Fruit fly (Drosophila melanogaster) whole organism, embryonic: ENCODE measurements around the gene Usp14.
A peak's percentile ranks its signal among the peaks of the same experiment; 100 is the strongest.

Experiments
- Bgb ChIP-seq: fragments of 200-800 bp; sonication (Bioruptor generic); IDR thresholded peaks from 2 replicates; pipeline ENCODE4 v1.3.6; 2022; ENCODE audit warnings: missing biosample characterization, missing genetic modification characterization; ENCODE audit not compliant: partially characterized antibody
- CG10147 ChIP-seq: fragments of 200-800 bp; sonication (Bioruptor generic); optimal IDR thresholded peaks from 2 replicates; lab custom pipeline; 2019; ENCODE audit warnings: missing biosample characterization, mild to moderate bottlenecking, missing genetic modification characterization, moderate library complexity
- CG11560 ChIP-seq: fragments of 200-800 bp; sonication (Bioruptor generic); IDR thresholded peaks from 3 replicates; pipeline ENCODE4 v1.3.6; 2022; ENCODE audit warnings: missing biosample characterization, missing genetic modification characterization
- CG12299 ChIP-seq: fragments of 200-800 bp; sonication (Bioruptor generic); optimal IDR thresholded peaks from 2 replicates; lab custom pipeline; 2018; ENCODE audit warnings: missing biosample characterization, mild to moderate bottlenecking, missing genetic modification characterization
- CG12659 ChIP-seq: fragments of 200-800 bp; sonication (Bioruptor generic); optimal IDR thresholded peaks from 3 replicates; lab custom pipeline; 2017; ENCODE audit warnings: mild to moderate bottlenecking, missing biosample characterization, missing genetic modification reagents, missing genetic modification characterization
- CG12744 ChIP-seq: fragments of 200-800 bp; sonication (Bioruptor generic); optimal IDR thresholded peaks from 2 replicates; lab custom pipeline; 2016; ENCODE audit warnings: missing biosample characterization, missing genetic modification characterization
- CG12942 ChIP-seq: fragments of 200-800 bp; sonication (Bioruptor generic); optimal IDR thresholded peaks from 3 replicates; lab custom pipeline; 2016; ENCODE audit warnings: missing biosample characterization, missing genetic modification characterization
- CG15269 ChIP-seq: fragments of 200-800 bp; sonication (Bioruptor generic); optimal IDR thresholded peaks from 2 replicates; lab custom pipeline; 2018; ENCODE audit warnings: missing biosample characterization, mild to moderate bottlenecking, missing genetic modification characterization, moderate library complexity
- CG15514 ChIP-seq: fragments of 200-800 bp; sonication (Bioruptor generic); optimal IDR thresholded peaks from 3 replicates; lab custom pipeline; 2017; ENCODE audit warnings: missing biosample characterization, missing genetic modification characterization, mild to moderate bottlenecking, moderate library complexity, missing genetic modification reagents
- CG15696 ChIP-seq: fragments of 200-800 bp; sonication (Bioruptor generic); optimal IDR thresholded peaks from 2 replicates; lab custom pipeline; 2019; ENCODE audit warnings: missing biosample characterization, mild to moderate bottlenecking, missing genetic modification characterization, moderate library complexity
- CG1602 ChIP-seq: fragments of 200-800 bp; sonication (Bioruptor generic); optimal IDR thresholded peaks from 3 replicates; lab custom pipeline; 2016; ENCODE audit warnings: missing biosample characterization, missing genetic modification characterization
- CG18262 ChIP-seq: fragments of 200-800 bp; optimal IDR thresholded peaks from 3 replicates; lab custom pipeline; 2019; ENCODE audit warnings: missing biosample characterization, mild to moderate bottlenecking, missing genetic modification characterization, moderate library complexity
- CG1832 ChIP-seq: fragments of 200-800 bp; sonication (Bioruptor generic); optimal IDR thresholded peaks from 2 replicates; lab custom pipeline; 2017; ENCODE audit warnings: missing biosample characterization, mild to moderate bottlenecking, missing genetic modification characterization, inconsistent platforms
- CG18619 ChIP-seq: fragments of 200-800 bp; sonication (Bioruptor generic); optimal IDR thresholded peaks from 3 replicates; lab custom pipeline; 2017; ENCODE audit warnings: missing biosample characterization, mild to moderate bottlenecking, missing genetic modification characterization
- CG2202 ChIP-seq: fragments of 200-800 bp; sonication (Bioruptor generic); optimal IDR thresholded peaks from 2 replicates; lab custom pipeline; 2018; ENCODE audit warnings: missing biosample characterization, mild to moderate bottlenecking, missing genetic modification characterization
- CG31441 ChIP-seq: fragments of 200-800 bp; sonication (Bioruptor generic); IDR thresholded peaks from 2 replicates; pipeline ENCODE4 v1.3.6; 2022; ENCODE audit warnings: missing biosample characterization, missing genetic modification characterization
- CG3163 ChIP-seq: fragments of 200-800 bp; sonication (Bioruptor generic); optimal IDR thresholded peaks from 3 replicates; lab custom pipeline; 2016; ENCODE audit warnings: missing biosample characterization, missing genetic modification characterization
- CG42726 ChIP-seq: fragments of 200-800 bp; sonication (Bioruptor generic); IDR thresholded peaks from 2 replicates; pipeline ENCODE4 v1.3.6; 2022; ENCODE audit warnings: missing biosample characterization, missing genetic modification characterization; ENCODE audit not compliant: partially characterized antibody
- CG4360 ChIP-seq: fragments of 200-800 bp; sonication (Bioruptor generic); IDR thresholded peaks from 2 replicates; pipeline ENCODE4 v1.3.6; 2022; ENCODE audit warnings: missing biosample characterization, missing genetic modification characterization
- CG4707 ChIP-seq: fragments of 200-800 bp; sonication (Bioruptor generic); optimal IDR thresholded peaks from 2 replicates; lab custom pipeline; 2018; ENCODE audit warnings: missing biosample characterization, mild to moderate bottlenecking, missing genetic modification characterization, moderate library complexity
- CG6854 ChIP-seq: fragments of 200-800 bp; sonication (Bioruptor generic); optimal IDR thresholded peaks from 3 replicates; lab custom pipeline; 2017; ENCODE audit warnings: missing biosample characterization, mild to moderate bottlenecking, missing genetic modification characterization
- ERR ChIP-seq: fragments of 200-800 bp; sonication (Bioruptor generic); optimal IDR thresholded peaks from 2 replicates; lab custom pipeline; 2016; ENCODE audit warnings: missing biosample characterization, missing genetic modification characterization
- Elba2 ChIP-seq: fragments of 200-800 bp; sonication (Bioruptor generic); optimal IDR thresholded peaks from 3 replicates; lab custom pipeline; 2016; ENCODE audit warnings: missing biosample characterization, missing genetic modification characterization
- HHEX ChIP-seq: fragments of 200-800 bp; sonication (Bioruptor generic); optimal IDR thresholded peaks from 3 replicates; lab custom pipeline; 2017; ENCODE audit warnings: missing biosample characterization, mild to moderate bottlenecking, missing genetic modification characterization, missing genetic modification reagents
- Hr78 ChIP-seq, 2 experiments: fragments of 200-800 bp in 1 of 2; fragments of >200 bp in 1 of 2; sonication (Bioruptor generic) in 1 of 2; optimal IDR thresholded peaks; 2 replicates each; lab custom pipeline; 2017 to 2019; ENCODE audit warnings: missing biosample characterization in 2 of 2, missing genetic modification characterization in 2 of 2, mild to moderate bottlenecking in 1 of 2, moderate library complexity in 1 of 2
- Hsf ChIP-seq: fragments of 200-800 bp; sonication (Bioruptor generic); optimal IDR thresholded peaks from 3 replicates; lab custom pipeline; 2016; ENCODE audit warnings: missing biosample characterization, missing genetic modification characterization
- Kr ChIP-seq: fragments of 200-800 bp; sonication (Bioruptor generic); optimal IDR thresholded peaks from 2 replicates; lab custom pipeline; 2017; ENCODE audit warnings: missing biosample characterization, mild to moderate bottlenecking, missing genetic modification characterization
- Lpt ChIP-seq: fragments of >200 bp; optimal IDR thresholded peaks from 2 replicates; lab custom pipeline; 2018; ENCODE audit warnings: missing biosample characterization, missing genetic modification characterization
- Mes4 ChIP-seq: fragments of 200-800 bp; sonication (Bioruptor generic); optimal IDR thresholded peaks from 2 replicates; lab custom pipeline; 2016; ENCODE audit warnings: missing biosample characterization, missing genetic modification characterization
- NC2α ChIP-seq: fragments of 200-800 bp; sonication (Bioruptor generic); optimal IDR thresholded peaks from 2 replicates; lab custom pipeline; 2016; ENCODE audit warnings: missing biosample characterization, missing genetic modification characterization
- Sin3A ChIP-seq: fragments of >200 bp; optimal IDR thresholded peaks from 2 replicates; lab custom pipeline; 2018
- Xbp1 ChIP-seq: fragments of 200-800 bp; sonication (Bioruptor generic); optimal IDR thresholded peaks from 3 replicates; lab custom pipeline; 2016; ENCODE audit warnings: missing biosample characterization, mild to moderate bottlenecking, missing genetic modification characterization
- abd-A ChIP-seq: fragments of 200-800 bp; sonication (Bioruptor generic); optimal IDR thresholded peaks from 3 replicates; lab custom pipeline; 2019; ENCODE audit warnings: missing biosample characterization, mild to moderate bottlenecking, missing genetic modification characterization, moderate library complexity
- aop ChIP-seq: fragments of 200-800 bp; sonication (Bioruptor generic); IDR thresholded peaks from 2 replicates; pipeline ENCODE4 v1.3.6; 2022; ENCODE audit warnings: missing biosample characterization, missing genetic modification characterization
- az2 ChIP-seq: fragments of 200-800 bp; sonication (Bioruptor generic); optimal IDR thresholded peaks from 3 replicates; lab custom pipeline; 2016; ENCODE audit warnings: missing biosample characterization, missing genetic modification characterization
- bsh ChIP-seq, 2 experiments: fragments of 200-800 bp; sonication (Bioruptor generic); optimal IDR thresholded peaks; 2 replicates each; lab custom pipeline; 2017 to 2018; ENCODE audit warnings: mild to moderate bottlenecking in 2 of 2, missing biosample characterization in 2 of 2, missing genetic modification characterization in 2 of 2, moderate library complexity in 1 of 2
- caup ChIP-seq: fragments of 200-800 bp; sonication (Bioruptor generic); optimal IDR thresholded peaks from 3 replicates; lab custom pipeline; 2017; ENCODE audit warnings: missing biosample characterization, mild to moderate bottlenecking, missing genetic modification characterization, moderate library complexity; ENCODE audit not compliant: severe bottlenecking
- croc ChIP-seq: fragments of 200-800 bp; sonication (Bioruptor generic); conservative IDR thresholded peaks from 3 replicates; pipeline ENCODE4 v1.3.6; 2022; ENCODE audit warnings: missing biosample characterization, missing genetic modification characterization
- esg ChIP-seq: fragments of 200-800 bp; sonication (Bioruptor generic); conservative IDR thresholded peaks from 2 replicates; pipeline ENCODE4 v1.3.6; 2022; ENCODE audit warnings: missing biosample characterization, missing genetic modification characterization
- ewg ChIP-seq: fragments of 200-800 bp; sonication (Bioruptor generic); optimal IDR thresholded peaks from 3 replicates; lab custom pipeline; 2017; ENCODE audit warnings: mild to moderate bottlenecking, missing biosample characterization, missing genetic modification reagents, missing genetic modification characterization
- gcm2 ChIP-seq: fragments of 200-800 bp; sonication (Bioruptor generic); optimal IDR thresholded peaks from 2 replicates; lab custom pipeline; 2016; ENCODE audit warnings: missing biosample characterization, missing genetic modification characterization
- inv ChIP-seq: fragments of 200-800 bp; sonication (Bioruptor generic); IDR thresholded peaks from 2 replicates; pipeline ENCODE4 v1.3.6; 2022; ENCODE audit warnings: missing biosample characterization, missing genetic modification characterization; ENCODE audit not compliant: partially characterized antibody
- lab ChIP-seq: fragments of 200-800 bp; sonication (Bioruptor generic); optimal IDR thresholded peaks from 3 replicates; lab custom pipeline; 2017; ENCODE audit warnings: missing biosample characterization, missing genetic modification characterization, mild to moderate bottlenecking, moderate library complexity, missing genetic modification reagents
- lmd ChIP-seq: fragments of 200-800 bp; sonication (Bioruptor generic); IDR thresholded peaks from 2 replicates; pipeline ENCODE4 v1.3.6; 2022; ENCODE audit warnings: missing biosample characterization, missing genetic modification characterization
- sens ChIP-seq: fragments of 200-800 bp; sonication (Bioruptor generic); peaks from one replicate; lab custom pipeline; 2016; ENCODE audit warnings: missing biosample characterization, missing genetic modification characterization
- shn ChIP-seq: fragments of 200-800 bp; sonication (Bioruptor generic); optimal IDR thresholded peaks from 3 replicates; lab custom pipeline; 2016; ENCODE audit warnings: missing biosample characterization, missing genetic modification characterization
- stwl ChIP-seq: fragments of 200-800 bp; sonication (Bioruptor generic); optimal IDR thresholded peaks from 3 replicates; lab custom pipeline; 2018; ENCODE audit warnings: missing biosample characterization, mild to moderate bottlenecking, missing genetic modification characterization, moderate library complexity
- wdn ChIP-seq: fragments of 200-800 bp; sonication (Bioruptor generic); IDR thresholded peaks from 2 replicates; pipeline ENCODE4 v1.3.6; 2022; ENCODE audit warnings: missing biosample characterization, missing genetic modification characterization
- zf30C ChIP-seq: fragments of 200-800 bp; sonication (Bioruptor generic); optimal IDR thresholded peaks from 3 replicates; lab custom pipeline; 2018; ENCODE audit warnings: missing biosample characterization, mild to moderate bottlenecking, missing genetic modification characterization

The Usp14 gene

DNA sequence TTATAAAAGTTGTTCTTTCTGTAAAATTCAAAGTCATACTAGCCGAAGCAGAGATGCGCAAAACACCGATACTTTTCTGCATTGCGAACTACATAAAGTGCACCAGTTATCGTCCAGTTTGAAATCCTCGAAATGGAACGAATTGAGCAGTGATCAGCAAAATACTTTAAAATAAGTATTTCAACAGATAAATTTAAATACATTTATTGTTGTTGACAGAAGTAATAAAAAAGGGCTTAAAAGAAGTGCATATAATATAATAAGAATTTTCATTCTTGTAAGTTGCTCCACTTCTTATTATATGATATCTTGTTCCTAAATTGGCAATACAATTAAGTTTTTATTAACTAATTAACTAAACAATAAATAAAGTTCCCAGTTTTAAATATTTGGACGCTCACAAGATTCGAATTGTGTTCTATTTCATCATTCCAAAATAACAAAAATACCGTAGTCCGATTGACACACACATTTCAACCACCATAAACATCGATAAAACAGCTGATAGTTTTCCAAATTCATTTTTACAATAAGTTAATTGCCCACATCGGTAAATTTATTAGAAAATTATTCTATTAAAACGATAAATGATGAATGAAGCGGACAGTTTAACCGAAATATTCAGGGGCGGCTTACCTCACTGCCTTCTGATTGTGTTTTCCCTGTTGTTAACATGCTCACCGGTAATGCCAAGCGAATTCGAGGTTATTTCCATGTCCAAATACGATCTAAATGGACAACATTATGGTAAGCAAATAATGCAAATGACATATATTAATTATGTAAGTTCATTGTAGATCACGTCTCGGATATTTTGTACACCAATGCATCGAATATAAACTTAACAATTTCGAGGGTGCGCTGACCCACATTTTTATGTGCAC is at the start of gene Usp14, which contains the start of gene CG4972 (continued):
- TF ChIP-seq CG1832 (GFP tag; lab: Kevin White, UChicago): no peak
- no peak for TF ChIP-seq Sin3A (lab: Kevin White, UChicago)
- TF ChIP-seq CG4360: no peak
- no peak for TF ChIP-seq CG12299 (tag; lab: Kevin White, UChicago)
- TF ChIP-seq CG11560: no peak
- no peak for TF ChIP-seq CG31441 (GFP tag; lab: Robert Waterston, UW)
- TF ChIP-seq Xbp1 (GFP tag; lab: Kevin White, UChicago): peak; percentile 6
- no peak for TF ChIP-seq Lpt
- TF ChIP-seq CG6854: no peak
- no peak for TF ChIP-seq CG15514 (GFP tag; lab: Kevin White, UChicago)
- no peak for TF ChIP-seq lab (GFP tag; lab: Kevin White, UChicago)
- no peak for TF ChIP-seq aop (GFP tag; lab: Robert Waterston, UW)
- no peak for TF ChIP-seq Hr78 (GFP tag; optimal IDR thresholded peaks at IDR 0.05; lab: Kevin White, UChicago)
- no peak for TF ChIP-seq abd-A
- peak; percentile 48 for TF ChIP-seq CG18262 (tag; lab: Kevin White, UChicago)
- no peak for TF ChIP-seq CG2202
- TF ChIP-seq Mes4 (GFP tag; lab: Kevin White, UChicago): no peak
- TF ChIP-seq ERR (GFP tag; lab: Kevin White, UChicago): no peak
- no peak for TF ChIP-seq esg (GFP tag; lab: Robert Waterston, UW)
- TF ChIP-seq stwl (tag; lab: Kevin White, UChicago): no peak
- TF ChIP-seq inv (GFP tag; lab: Robert Waterston, UW): no peak
- no peak for TF ChIP-seq Kr (GFP tag; lab: Kevin White, UChicago)
- 0 out of 2 replicates have a peak, but pooled peaks have one; percentile 9 for TF ChIP-seq CG42726 (GFP tag; lab: Robert Waterston, UW)
- TF ChIP-seq CG18619: no peak
- TF ChIP-seq NC2α (GFP tag; lab: Kevin White, UChicago): no peak
- no peak for TF ChIP-seq CG4707 (GFP tag; lab: Kevin White, UChicago)
- no peak for TF ChIP-seq CG15696 (tag; lab: Kevin White, UChicago)
- no peak for TF ChIP-seq CG12942 (GFP tag; lab: Kevin White, UChicago)
- TF ChIP-seq Elba2 (GFP tag; lab: Kevin White, UChicago): peak; percentile 3
- TF ChIP-seq az2: no peak
- no peak for TF ChIP-seq CG1602 (GFP tag; lab: Kevin White, UChicago)
- TF ChIP-seq CG12744 (GFP tag; lab: Kevin White, UChicago): no peak
- no peak for TF ChIP-seq lmd (GFP tag; lab: Robert Waterston, UW)
- no peak for TF ChIP-seq CG10147 (GFP tag; lab: Kevin White, UChicago)
- TF ChIP-seq gcm2 (GFP tag; lab: Kevin White, UChicago): no peak
- TF ChIP-seq CG15269 (tag; lab: Kevin White, UChicago): no peak
- peak; percentile 13 for TF ChIP-seq ewg (GFP tag; lab: Kevin White, UChicago)
- TF ChIP-seq Hsf (GFP tag; lab: Kevin White, UChicago): no peak
- TF ChIP-seq CG3163 (GFP tag; lab: Kevin White, UChicago): no peak
- no peak for TF ChIP-seq bsh (GFP tag; optimal IDR thresholded peaks at IDR 0.05; lab: Kevin White, UChicago)
- no peak for TF ChIP-seq shn (GFP tag; lab: Kevin White, UChicago)
- peak; percentile 41 for TF ChIP-seq CG12659 (GFP tag; lab: Kevin White, UChicago)
- TF ChIP-seq HHEX (GFP tag; lab: Kevin White, UChicago): no peak
- TF ChIP-seq croc (GFP tag; lab: Robert Waterston, UW): no peak
- TF ChIP-seq sens (GFP tag; lab: Kevin White, UChicago): peak; percentile 68
- TF ChIP-seq zf30C (GFP tag; lab: Kevin White, UChicago): no peak
- no peak for TF ChIP-seq wdn
- no peak for TF ChIP-seq caup
- TF ChIP-seq Bgb (GFP tag; lab: Robert Waterston, UW): peak; percentile 38; the same call in 1 of the 2 replicates
